Fruit fly (Drosophila melanogaster) S2 (cell line): ENCODE data around the gene Spase12.

ENCODE experiments used
- CG8478 ChIP-seq: fragments of >200 bp; optimal IDR thresholded peaks from 2 replicates; lab custom pipeline; 2018
- CTCF ChIP-seq, 2 experiments: fragments of >200 bp; optimal IDR thresholded peaks; 2 replicates each; lab custom pipeline; 2018

- TF ChIP-seq CG8478 (lab: Kevin White, UChicago) (no peak), CTCF (optimal IDR thresholded peaks at IDR 0.05; lab: Kevin White, UChicago) (no peak)
Observed at dm6 chr3R:29458689-29459136, 32.2 kb downstream of the Spase12 start.
